Fruit fly (Drosophila melanogaster) whole organism, prepupa: ENCODE results near the gene Scsalpha2.

Experiments used
- CG11762 ChIP-seq: fragments of 200-800 bp; sonication (Bioruptor generic); optimal IDR thresholded peaks from 3 replicates; lab custom pipeline; 2016; ENCODE audit warnings: missing biosample characterization, missing genetic modification characterization; ENCODE audit not compliant: insufficient read depth
- CG31627 ChIP-seq: fragments of 200-800 bp; sonication (Bioruptor generic); optimal IDR thresholded peaks from 3 replicates; lab custom pipeline; 2016; ENCODE audit warnings: missing biosample characterization, missing genetic modification characterization
- CG6854 ChIP-seq: fragments of 200-800 bp; sonication (Bioruptor generic); optimal IDR thresholded peaks from 2 replicates; lab custom pipeline; 2017; ENCODE audit warnings: missing biosample characterization, mild to moderate bottlenecking, missing genetic modification characterization
- CG7368 ChIP-seq: fragments of 200-800 bp; sonication (Bioruptor generic); optimal IDR thresholded peaks from 3 replicates; lab custom pipeline; 2016; ENCODE audit warnings: missing biosample characterization, missing genetic modification characterization
- Ets96B ChIP-seq: fragments of 200-800 bp; optimal IDR thresholded peaks from 2 replicates; lab custom pipeline; 2019; ENCODE audit warnings: missing biosample characterization, mild to moderate bottlenecking, missing genetic modification characterization, moderate library complexity
- Smox ChIP-seq: fragments of 200-800 bp; sonication (Bioruptor generic); optimal IDR thresholded peaks from 3 replicates; lab custom pipeline; 2016; ENCODE audit warnings: missing biosample characterization, missing genetic modification characterization
- lz ChIP-seq: fragments of 200-800 bp; sonication (Bioruptor generic); optimal IDR thresholded peaks from 3 replicates; lab custom pipeline; 2016; ENCODE audit warnings: missing biosample characterization, missing genetic modification characterization

dm6 chr3R:19476484-19476883 lies 13.6 kb upstream of the Scsalpha2 start:
- TF ChIP-seq Ets96B (tag; lab: Kevin White, UChicago) (no peak), CG6854 (GFP tag; lab: Kevin White, UChicago) (no peak), CG11762 (GFP tag; lab: Kevin White, UChicago) (no peak), lz (GFP tag; lab: Kevin White, UChicago) (no peak), CG7368 (GFP tag; lab: Kevin White, UChicago) (no peak), CG31627 (GFP tag; lab: Kevin White, UChicago) (no peak), Smox (GFP tag; lab: Kevin White, UChicago) (no peak)
